Fruit fly (Drosophila melanogaster) whole organism, prepupa: ENCODE data around the gene CG5177.

Experiments
- Blimp-1 ChIP-seq: fragments of 200-800 bp; sonication (Bioruptor generic); optimal IDR thresholded peaks from 3 replicates; lab custom pipeline; 2017; ENCODE audit warnings: missing biosample characterization, missing genetic modification characterization, mild to moderate bottlenecking, moderate library complexity, missing genetic modification reagents
- CG10631 ChIP-seq: fragments of 200-800 bp; sonication (Bioruptor generic); optimal IDR thresholded peaks from 2 replicates; lab custom pipeline; 2016; ENCODE audit warnings: missing biosample characterization, missing genetic modification characterization
- CG10669 ChIP-seq: fragments of 200-800 bp; sonication (Bioruptor generic); optimal IDR thresholded peaks from 3 replicates; lab custom pipeline; 2018; ENCODE audit warnings: missing biosample characterization, mild to moderate bottlenecking, missing genetic modification characterization, moderate library complexity
- CG11762 ChIP-seq: fragments of 200-800 bp; sonication (Bioruptor generic); optimal IDR thresholded peaks from 3 replicates; lab custom pipeline; 2016; ENCODE audit warnings: missing biosample characterization, missing genetic modification characterization; ENCODE audit not compliant: insufficient read depth
- CG11902 ChIP-seq: fragments of 200-800 bp; sonication (Bioruptor generic); optimal IDR thresholded peaks from 3 replicates; lab custom pipeline; 2016; ENCODE audit warnings: missing biosample characterization, missing genetic modification characterization
- CG15336 ChIP-seq: fragments of 200-800 bp; sonication (Bioruptor generic); IDR thresholded peaks from 2 replicates; pipeline ENCODE4 v1.3.6; 2022; ENCODE audit warnings: missing biosample characterization, missing genetic modification characterization
- CG1621 ChIP-seq: fragments of 200-800 bp; sonication (Bioruptor generic); optimal IDR thresholded peaks from 3 replicates; lab custom pipeline; 2018; ENCODE audit warnings: missing biosample characterization, mild to moderate bottlenecking, missing genetic modification characterization
- CG16779 ChIP-seq: fragments of 200-800 bp; sonication (Bioruptor generic); optimal IDR thresholded peaks from 3 replicates; lab custom pipeline; 2017; ENCODE audit warnings: missing biosample characterization, mild to moderate bottlenecking, missing genetic modification characterization
- CG3032 ChIP-seq: fragments of 200-800 bp; optimal IDR thresholded peaks from 2 replicates; lab custom pipeline; 2019; ENCODE audit warnings: missing biosample characterization, mild to moderate bottlenecking, missing genetic modification characterization, moderate library complexity
- CG31627 ChIP-seq: fragments of 200-800 bp; sonication (Bioruptor generic); optimal IDR thresholded peaks from 3 replicates; lab custom pipeline; 2016; ENCODE audit warnings: missing biosample characterization, missing genetic modification characterization
- CG32006 ChIP-seq: fragments of 200-800 bp; sonication (Bioruptor generic); optimal IDR thresholded peaks from 3 replicates; lab custom pipeline; 2017; ENCODE audit warnings: missing biosample characterization, mild to moderate bottlenecking, missing genetic modification characterization
- CG34406 ChIP-seq: fragments of 200-800 bp; sonication (Bioruptor generic); optimal IDR thresholded peaks from 3 replicates; lab custom pipeline; 2016; ENCODE audit warnings: missing biosample characterization, missing genetic modification characterization
- CG3919 ChIP-seq: fragments of 200-800 bp; sonication (Bioruptor generic); optimal IDR thresholded peaks from 3 replicates; lab custom pipeline; 2016; ENCODE audit warnings: missing biosample characterization, missing genetic modification characterization
- CG6163 ChIP-seq: fragments of 200-800 bp; sonication (Bioruptor generic); IDR thresholded peaks from 3 replicates; pipeline ENCODE4 v1.3.6; 2022; ENCODE audit warnings: missing biosample characterization, missing genetic modification characterization
- CG6276 ChIP-seq: fragments of 200-800 bp; sonication (Bioruptor generic); optimal IDR thresholded peaks from 2 replicates; lab custom pipeline; 2017; ENCODE audit warnings: missing biosample characterization, mild to moderate bottlenecking, missing genetic modification characterization
- CG6792 ChIP-seq: fragments of 200-800 bp; sonication (Bioruptor generic); optimal IDR thresholded peaks from 3 replicates; lab custom pipeline; 2016; ENCODE audit warnings: missing biosample characterization, missing genetic modification characterization
- CG6808 ChIP-seq: fragments of 200-800 bp; sonication (Bioruptor generic); optimal IDR thresholded peaks from 3 replicates; lab custom pipeline; 2017; ENCODE audit warnings: missing biosample characterization, missing genetic modification characterization, mild to moderate bottlenecking, moderate library complexity, missing genetic modification reagents
- CG6854 ChIP-seq: fragments of 200-800 bp; sonication (Bioruptor generic); optimal IDR thresholded peaks from 2 replicates; lab custom pipeline; 2017; ENCODE audit warnings: missing biosample characterization, mild to moderate bottlenecking, missing genetic modification characterization
- CG7368 ChIP-seq: fragments of 200-800 bp; sonication (Bioruptor generic); optimal IDR thresholded peaks from 3 replicates; lab custom pipeline; 2016; ENCODE audit warnings: missing biosample characterization, missing genetic modification characterization
- CG8119 ChIP-seq: fragments of 200-800 bp; sonication (Bioruptor generic); IDR thresholded peaks from 3 replicates; pipeline ENCODE4 v1.3.6; 2022; ENCODE audit warnings: missing biosample characterization, missing genetic modification characterization
- CG8632 ChIP-seq: fragments of 200-800 bp; sonication (Bioruptor generic); optimal IDR thresholded peaks from 3 replicates; lab custom pipeline; 2016; ENCODE audit warnings: missing biosample characterization, missing genetic modification characterization
- CG9139 ChIP-seq: fragments of 200-800 bp; sonication (Bioruptor generic); optimal IDR thresholded peaks from 3 replicates; lab custom pipeline; 2017; ENCODE audit warnings: missing biosample characterization, mild to moderate bottlenecking, missing genetic modification characterization
- Eip75B ChIP-seq: fragments of 200-800 bp; sonication (Bioruptor generic); optimal IDR thresholded peaks from 3 replicates; lab custom pipeline; 2016; ENCODE audit warnings: missing biosample characterization, missing genetic modification characterization
- Eip78C ChIP-seq: fragments of 200-800 bp; sonication (Bioruptor generic); peaks from one replicate; lab custom pipeline; 2016; ENCODE audit warnings: missing biosample characterization, missing genetic modification characterization
- Ets21C ChIP-seq: fragments of 200-800 bp; sonication (Bioruptor generic); optimal IDR thresholded peaks from 3 replicates; lab custom pipeline; 2016; ENCODE audit warnings: missing biosample characterization, missing genetic modification characterization
- Ets96B ChIP-seq: fragments of 200-800 bp; optimal IDR thresholded peaks from 2 replicates; lab custom pipeline; 2019; ENCODE audit warnings: missing biosample characterization, mild to moderate bottlenecking, missing genetic modification characterization, moderate library complexity
- Gug ChIP-seq: fragments of 200-800 bp; sonication (Bioruptor generic); IDR thresholded peaks from 2 replicates; pipeline ENCODE4 v1.3.6; 2022; ENCODE audit warnings: missing biosample characterization, missing genetic modification characterization
- Hr39 ChIP-seq: fragments of 200-800 bp; sonication (Bioruptor generic); optimal IDR thresholded peaks from 2 replicates; lab custom pipeline; 2016; ENCODE audit warnings: missing biosample characterization, missing genetic modification characterization
- Hr4 ChIP-seq: fragments of 200-800 bp; sonication (Bioruptor generic); optimal IDR thresholded peaks from 3 replicates; lab custom pipeline; 2016; ENCODE audit warnings: missing biosample characterization, missing genetic modification characterization
- Met ChIP-seq: fragments of 200-800 bp; sonication (Bioruptor generic); optimal IDR thresholded peaks from 3 replicates; lab custom pipeline; 2016; ENCODE audit warnings: missing biosample characterization, missing genetic modification characterization
- OdsH ChIP-seq: fragments of 200-800 bp; sonication (Bioruptor generic); optimal IDR thresholded peaks from 3 replicates; lab custom pipeline; 2016; ENCODE audit warnings: missing biosample characterization, missing genetic modification characterization
- Smox ChIP-seq: fragments of 200-800 bp; sonication (Bioruptor generic); optimal IDR thresholded peaks from 3 replicates; lab custom pipeline; 2016; ENCODE audit warnings: missing biosample characterization, missing genetic modification characterization
- Sox14 ChIP-seq: fragments of 200-800 bp; sonication (Bioruptor generic); optimal IDR thresholded peaks from 3 replicates; lab custom pipeline; 2016; ENCODE audit warnings: missing biosample characterization, missing genetic modification characterization
- achi ChIP-seq: fragments of 200-800 bp; sonication (Bioruptor generic); optimal IDR thresholded peaks from 3 replicates; lab custom pipeline; 2016; ENCODE audit warnings: missing biosample characterization, missing genetic modification characterization
- acj6 ChIP-seq: fragments of 200-800 bp; sonication (Bioruptor generic); optimal IDR thresholded peaks from 3 replicates; lab custom pipeline; 2016; ENCODE audit warnings: missing biosample characterization, missing genetic modification characterization
- dac ChIP-seq: fragments of 200-800 bp; sonication (Bioruptor generic); optimal IDR thresholded peaks from 2 replicates; lab custom pipeline; 2017; ENCODE audit warnings: missing biosample characterization, mild to moderate bottlenecking, missing genetic modification characterization
- eg ChIP-seq: fragments of 200-800 bp; sonication (Bioruptor generic); IDR thresholded peaks from 3 replicates; pipeline ENCODE4 v1.3.6; 2022; ENCODE audit warnings: missing biosample characterization, missing genetic modification characterization
- esn ChIP-seq: fragments of 200-800 bp; sonication (Bioruptor generic); optimal IDR thresholded peaks from 2 replicates; lab custom pipeline; 2016; ENCODE audit warnings: missing biosample characterization, mild to moderate bottlenecking, missing genetic modification characterization, moderate library complexity
- fkh ChIP-seq: fragments of 200-800 bp; sonication (Bioruptor generic); optimal IDR thresholded peaks from 3 replicates; lab custom pipeline; 2017; ENCODE audit warnings: missing biosample characterization, mild to moderate bottlenecking, missing genetic modification characterization, moderate library complexity
- lz ChIP-seq: fragments of 200-800 bp; sonication (Bioruptor generic); optimal IDR thresholded peaks from 3 replicates; lab custom pipeline; 2016; ENCODE audit warnings: missing biosample characterization, missing genetic modification characterization
- net ChIP-seq: fragments of 200-800 bp; sonication (Bioruptor generic); optimal IDR thresholded peaks from 3 replicates; lab custom pipeline; 2016; ENCODE audit warnings: missing biosample characterization, missing genetic modification characterization
- salr ChIP-seq, 2 experiments: fragments of 200-800 bp; sonication (Bioruptor generic); optimal IDR thresholded peaks; 3 replicates each; lab custom pipeline; 2016 to 2018; ENCODE audit warnings: missing biosample characterization in 2 of 2, missing genetic modification characterization in 2 of 2, mild to moderate bottlenecking in 1 of 2
- spab ChIP-seq: fragments of 200-800 bp; sonication (Bioruptor generic); optimal IDR thresholded peaks from 2 replicates; lab custom pipeline; 2017; ENCODE audit warnings: missing biosample characterization, mild to moderate bottlenecking, missing genetic modification characterization, missing genetic modification reagents
- ss ChIP-seq, 2 experiments: fragments of 200-800 bp; sonication (Bioruptor generic); optimal IDR thresholded peaks; 2 replicates in 1 of 2; 3 replicates in 1 of 2; lab custom pipeline; 2017 to 2018; ENCODE audit warnings: mild to moderate bottlenecking in 2 of 2, missing biosample characterization in 2 of 2, missing genetic modification characterization in 2 of 2, moderate library complexity in 1 of 2
- topi ChIP-seq: fragments of 200-800 bp; sonication (Bioruptor generic); optimal IDR thresholded peaks from 3 replicates; lab custom pipeline; 2016; ENCODE audit warnings: missing biosample characterization, missing genetic modification characterization
- vri ChIP-seq: fragments of 200-800 bp; sonication (Bioruptor generic); optimal IDR thresholded peaks from 3 replicates; lab custom pipeline; 2016; ENCODE audit warnings: missing biosample characterization, mild to moderate bottlenecking, missing genetic modification characterization

The CG5177 gene

DNA sequence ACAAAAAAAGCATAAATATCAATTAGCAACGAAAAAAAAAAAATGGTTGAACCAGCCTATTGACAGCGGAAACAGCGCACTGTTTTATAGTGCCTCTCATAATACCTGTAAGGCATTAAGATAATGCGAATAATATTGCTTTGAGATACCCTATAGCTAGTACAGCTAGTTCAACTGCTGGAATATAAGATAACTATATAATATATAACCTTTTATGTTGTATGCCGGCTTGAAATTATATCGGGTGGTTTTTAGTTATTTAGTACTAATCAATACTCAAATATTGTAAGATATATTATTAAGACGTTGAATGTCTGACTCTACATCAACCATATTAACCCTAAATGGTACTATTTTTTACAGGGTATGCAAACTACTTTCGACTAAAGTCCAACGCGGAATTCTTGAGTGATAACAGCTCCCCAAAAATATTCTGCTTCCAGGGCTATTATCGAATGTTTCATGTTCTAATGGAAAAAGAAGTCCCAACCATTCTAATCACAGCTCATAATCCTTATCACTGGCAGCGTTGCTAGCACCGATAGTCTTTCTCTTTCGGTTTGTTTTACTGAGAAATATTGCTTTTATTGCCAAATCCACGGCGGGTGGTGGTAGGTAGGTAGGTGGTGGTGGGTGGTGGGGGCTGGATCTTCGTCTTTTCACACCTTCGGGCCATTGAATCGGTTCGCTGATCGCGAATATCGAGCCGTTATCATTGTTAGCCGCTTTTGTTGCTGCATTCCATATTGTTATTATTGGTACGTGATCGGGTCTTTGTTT, 29.1 kb downstream of the CG5177 start:
- TF ChIP-seq OdsH (peak; percentile 23), vri (peak; percentile 74), achi (GFP tag; lab: Kevin White, UChicago) (peak; percentile 15), Sox14 (GFP tag; lab: Kevin White, UChicago) (no peak), lz (GFP tag; lab: Kevin White, UChicago) (peak; percentile 3), CG16779 (tag; lab: Kevin White, UChicago) (no peak), eg (GFP tag; lab: Robert Waterston, UW) (peak; percentile 49; the same call in 1 of the 3 replicates), CG10631 (GFP tag; lab: Kevin White, UChicago) (peak; percentile 18), CG15336 (GFP tag; lab: Robert Waterston, UW) (peak; percentile 61), Gug (GFP tag; lab: Robert Waterston, UW) (0 out of 2 replicates have a peak, but pooled peaks have one; percentile 8), CG8119 (GFP tag; lab: Robert Waterston, UW) (peak; percentile 64), CG11762 (GFP tag; lab: Kevin White, UChicago) (no peak), CG10669 (GFP tag; lab: Kevin White, UChicago) (no peak), acj6 (no peak), dac (no peak), Ets21C (GFP tag; lab: Kevin White, UChicago) (no peak), CG3919 (GFP tag; lab: Kevin White, UChicago) (no peak), ss (GFP tag; optimal IDR thresholded peaks at IDR 0.05; lab: Kevin White, UChicago) (no peak), CG1621 (no peak), fkh (peak; percentile 11), CG9139 (GFP tag; lab: Kevin White, UChicago) (no peak), Ets96B (tag; lab: Kevin White, UChicago) (peak; percentile 48), CG6792 (GFP tag; lab: Kevin White, UChicago) (no peak), Blimp-1 (GFP tag; lab: Kevin White, UChicago) (no peak), CG7368 (no peak), CG32006 (GFP tag; lab: Kevin White, UChicago) (peak; percentile 56), CG6854 (GFP tag; lab: Kevin White, UChicago) (no peak), CG6276 (GFP tag; lab: Kevin White, UChicago) (no peak), esn (GFP tag; lab: Kevin White, UChicago) (peak; percentile 21), Eip78C (GFP tag; lab: Kevin White, UChicago) (peak; percentile 60), CG34406 (GFP tag; lab: Kevin White, UChicago) (peak; percentile 31), Eip75B (peak; percentile 11), Hr4 (GFP tag; lab: Kevin White, UChicago) (peak; percentile 41), CG3032 (no peak), CG11902 (no peak), Hr39 (GFP tag; lab: Kevin White, UChicago) (no peak), topi (GFP tag; lab: Kevin White, UChicago) (no peak), CG6808 (GFP tag; lab: Kevin White, UChicago) (no peak)

- TF ChIP-seq Ets96B (tag; lab: Kevin White, UChicago) (peak; percentile 35), CG8632 (no peak), CG1621 (no peak), Met (GFP tag; lab: Kevin White, UChicago) (peak; percentile 30), CG6276 (GFP tag; lab: Kevin White, UChicago) (peak; percentile 58), CG8119 (GFP tag; lab: Robert Waterston, UW) (peak; percentile 67), Smox (GFP tag; lab: Kevin White, UChicago) (no peak), Eip75B (no peak), CG31627 (GFP tag; lab: Kevin White, UChicago) (no peak), CG10631 (GFP tag; lab: Kevin White, UChicago) (peak; percentile 21), CG10669 (GFP tag; lab: Kevin White, UChicago) (peak; percentile 11), esn (GFP tag; lab: Kevin White, UChicago) (peak; percentile 57), OdsH (peak; percentile 35), CG6163 (GFP tag; lab: Robert Waterston, UW) (no peak), CG7368 (peak; percentile 6), topi (GFP tag; lab: Kevin White, UChicago) (peak; percentile 18), CG11762 (GFP tag; lab: Kevin White, UChicago) (peak; percentile 14), dac (no peak), spab (GFP tag; lab: Kevin White, UChicago) (peak; percentile 5), salr (GFP tag; optimal IDR thresholded peaks at IDR 0.05; lab: Kevin White, UChicago) (no peak), net (GFP tag; lab: Kevin White, UChicago) (peak; percentile 43), Blimp-1 (GFP tag; lab: Kevin White, UChicago) (no peak), CG6854 (GFP tag; lab: Kevin White, UChicago) (peak; percentile 36), eg (GFP tag; lab: Robert Waterston, UW) (peak; percentile 60; the same call in 2 of the 3 replicates)
Observed at dm6 chr2L:7434737-7435356, 29.8 kb downstream of the CG5177 start.
